Worm (Caenorhabditis elegans): ENCODE data around the gene srw-76.
"Not testable (repeated sequence)": the region's sequence is repeated elsewhere in the genome, so short reads cannot be mapped to it uniquely, and the experiment has no call there.

srw-76 gene

DNA sequence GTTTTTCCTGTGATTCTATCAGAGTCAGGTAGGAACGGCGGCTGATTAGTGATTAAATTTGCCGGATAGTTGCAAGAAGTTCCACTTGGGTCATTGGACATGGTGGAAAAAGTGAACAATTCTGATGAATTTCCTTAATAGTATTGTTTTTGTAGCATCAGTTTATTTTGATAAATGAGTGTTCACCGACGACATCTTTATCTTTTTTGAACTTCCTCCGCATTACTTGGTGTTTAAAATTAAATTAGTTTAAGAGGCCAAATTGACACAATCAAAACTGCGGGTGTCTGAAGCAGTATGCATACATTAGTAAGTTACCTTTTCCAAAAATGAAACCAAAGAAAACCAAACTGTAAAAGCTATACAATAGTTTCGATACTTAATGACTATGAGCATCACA lies 11.1 kb upstream of the srw-76 start, which contains the start of gene W06G6.11:
Gene W06G6.11 (minus strand): TSS at position 101 of the 400 bp plus-strand sequence.
- TF ChIP-seq tbx-37 (GFP tag; conservative IDR thresholded peaks at IDR 0.05); hmbx-1 (tag; optimal IDR thresholded peaks at IDR 0.05); ceh-13 (GFP tag; optimal IDR thresholded peaks at IDR 0.05): not testable (repeated sequence)

DNA sequence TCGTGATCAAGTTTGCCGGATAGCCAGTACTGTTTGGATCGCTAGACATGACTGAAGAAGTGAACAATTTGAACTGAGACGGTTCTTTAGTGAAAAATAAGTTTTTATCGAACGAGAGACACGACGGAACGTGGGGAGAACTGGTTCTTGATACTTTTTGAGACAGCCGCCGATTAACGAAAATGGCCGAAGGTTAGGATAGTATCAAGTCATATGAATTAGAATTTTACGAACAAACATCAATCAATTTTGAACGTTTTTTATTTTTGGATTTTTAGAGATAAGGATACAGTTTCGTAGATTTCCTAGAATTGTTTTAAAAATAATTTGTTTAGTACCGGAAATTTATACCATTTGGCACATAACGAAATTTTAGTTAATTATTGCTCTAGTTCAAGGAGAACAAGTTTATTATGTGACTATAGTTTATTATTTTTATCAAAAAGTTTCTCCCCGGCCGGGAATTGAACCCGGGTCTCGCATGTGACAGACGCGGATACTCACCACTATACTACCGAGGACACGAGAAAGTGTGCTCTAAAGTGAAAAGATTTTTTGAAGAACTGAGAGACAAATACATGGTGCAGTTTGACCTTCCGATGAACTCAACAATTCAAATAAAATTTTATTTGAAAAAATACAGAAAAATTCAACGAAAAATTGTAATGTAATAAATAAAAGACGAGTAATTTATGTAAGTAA lies 10.4 kb upstream of the srw-76 start, which contains the start of gene W06G6.20:
Gene W06G6.20 (minus strand): TSS at position 51 of the 702 bp plus-strand sequence.
- TF ChIP-seq ceh-13 (GFP tag; optimal IDR thresholded peaks at IDR 0.05): no peak
- TF ChIP-seq hnd-1 (tag; optimal IDR thresholded peaks at IDR 0.05): no peak
- TF ChIP-seq aly-1 (tag; optimal IDR thresholded peaks at IDR 0.05): no peak
- no peak for TF ChIP-seq scrt-1 (GFP tag; IDR thresholded peaks at IDR 0.05)
- TF ChIP-seq ets-7 (tag; optimal IDR thresholded peaks at IDR 0.05): no peak
- no peak for TF ChIP-seq tra-4 (tag; optimal IDR thresholded peaks at IDR 0.05)
- no peak for TF ChIP-seq sea-1 (GFP tag; conservative IDR thresholded peaks at IDR 0.05)
- TF ChIP-seq hmg-4 (GFP tag; optimal IDR thresholded peaks at IDR 0.05): no peak
- no peak for TF ChIP-seq B0310.2 (tag; optimal IDR thresholded peaks at IDR 0.05)
- TF ChIP-seq pes-1 (GFP tag; IDR thresholded peaks at IDR 0.05): no peak
- TF ChIP-seq tbx-11 (GFP tag; IDR thresholded peaks at IDR 0.05): no peak
- no peak for TF ChIP-seq tbx-37 (GFP tag; conservative IDR thresholded peaks at IDR 0.05)
- no peak for TF ChIP-seq ceh-36 (tag; optimal IDR thresholded peaks at IDR 0.05)
- TF ChIP-seq flt-1 (GFP tag; IDR thresholded peaks at IDR 0.05): no peak
- no peak for TF ChIP-seq hmbx-1 (tag; optimal IDR thresholded peaks at IDR 0.05)

ce11 chrV:16647093-16647492 lies 9.0 kb upstream of the srw-76 start, which contains the start of gene W06G6.10:
Gene W06G6.10 (minus strand): TSS chrV:16647193.
- TF ChIP-seq flt-1 (GFP tag; IDR thresholded peaks at IDR 0.05) (no peak), hmg-4 (GFP tag; optimal IDR thresholded peaks at IDR 0.05) (no peak), aly-1 (tag; optimal IDR thresholded peaks at IDR 0.05) (no peak), ceh-36 (tag; optimal IDR thresholded peaks at IDR 0.05) (no peak), sea-1 (GFP tag; conservative IDR thresholded peaks at IDR 0.05) (no peak), hmbx-1 (tag; optimal IDR thresholded peaks at IDR 0.05) (no peak), hnd-1 (tag; optimal IDR thresholded peaks at IDR 0.05) (no peak), tbx-37 (GFP tag; conservative IDR thresholded peaks at IDR 0.05) (no peak), pes-1 (GFP tag; IDR thresholded peaks at IDR 0.05) (no peak), ceh-13 (GFP tag; optimal IDR thresholded peaks at IDR 0.05) (no peak)

DNA sequence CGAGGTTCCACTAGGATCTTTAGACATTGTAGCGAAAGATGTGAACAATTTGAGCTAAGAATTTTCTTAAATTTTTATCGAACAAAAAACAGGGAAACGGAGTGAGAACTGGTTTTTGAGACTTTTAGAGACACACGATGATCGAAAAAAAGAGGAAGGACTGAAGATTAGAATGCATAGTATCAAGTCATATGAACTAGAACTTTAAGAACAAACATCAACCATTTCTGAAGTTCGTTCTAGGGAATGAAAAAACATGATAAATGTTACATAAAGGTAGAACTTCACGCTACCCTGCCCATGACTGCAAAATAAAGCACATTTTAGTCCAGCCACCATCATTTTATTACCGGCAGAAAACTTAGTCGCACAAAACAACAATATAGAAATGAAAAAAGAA lies 8.3 kb upstream of the srw-76 start, which contains the start of gene W06G6.9:
Gene W06G6.9 (minus strand): TSS at position 101 of the 400 bp plus-strand sequence.
- TF ChIP-seq tbx-37 (GFP tag; conservative IDR thresholded peaks at IDR 0.05): no peak
- no peak for TF ChIP-seq sea-1 (GFP tag; conservative IDR thresholded peaks at IDR 0.05)
- TF ChIP-seq hnd-1 (tag; optimal IDR thresholded peaks at IDR 0.05): no peak

ce11 chrV:16645201-16645940 lies 7.3 kb upstream of the srw-76 start, which contains the start of gene W06G6.17:
Gene W06G6.17 (minus strand): TSS chrV:16645251.
- TF ChIP-seq aly-1 (tag; optimal IDR thresholded peaks at IDR 0.05) (no peak), tbx-11 (GFP tag; IDR thresholded peaks at IDR 0.05) (no peak), tbx-37 (GFP tag; conservative IDR thresholded peaks at IDR 0.05) (no peak), hnd-1 (tag; optimal IDR thresholded peaks at IDR 0.05) (no peak), ama-1 (optimal IDR thresholded peaks at IDR 0.05) (no peak), flt-1 (GFP tag; IDR thresholded peaks at IDR 0.05) (no peak), sea-1 (GFP tag; conservative IDR thresholded peaks at IDR 0.05) (no peak), B0310.2 (tag; optimal IDR thresholded peaks at IDR 0.05) (no peak), hmbx-1 (tag; optimal IDR thresholded peaks at IDR 0.05) (no peak), pes-1 (GFP tag; IDR thresholded peaks at IDR 0.05) (no peak), scrt-1 (GFP tag; IDR thresholded peaks at IDR 0.05) (no peak), ceh-36 (tag; optimal IDR thresholded peaks at IDR 0.05) (no peak), ets-7 (tag; optimal IDR thresholded peaks at IDR 0.05) (no peak), ceh-13 (GFP tag; optimal IDR thresholded peaks at IDR 0.05) (no peak), hmg-4 (GFP tag; optimal IDR thresholded peaks at IDR 0.05) (no peak), tra-4 (tag; optimal IDR thresholded peaks at IDR 0.05) (no peak), F13C5.2 (tag; optimal IDR thresholded peaks at IDR 0.05) (no peak)

- no peak for TF ChIP-seq hnd-1 (tag; optimal IDR thresholded peaks at IDR 0.05)
- TF ChIP-seq tbx-11 (GFP tag; IDR thresholded peaks at IDR 0.05): no peak
- TF ChIP-seq ceh-36 (tag; optimal IDR thresholded peaks at IDR 0.05): no peak
- TF ChIP-seq hmg-4 (GFP tag; optimal IDR thresholded peaks at IDR 0.05): no peak
- no peak for TF ChIP-seq pes-1 (GFP tag; IDR thresholded peaks at IDR 0.05)
- no peak for TF ChIP-seq tbx-37 (GFP tag; conservative IDR thresholded peaks at IDR 0.05)
- TF ChIP-seq B0310.2 (tag; optimal IDR thresholded peaks at IDR 0.05): no peak
- no peak for TF ChIP-seq ama-1 (optimal IDR thresholded peaks at IDR 0.05)
- no peak for TF ChIP-seq aly-1 (tag; optimal IDR thresholded peaks at IDR 0.05)
- TF ChIP-seq scrt-1 (GFP tag; IDR thresholded peaks at IDR 0.05): no peak
- no peak for TF ChIP-seq ets-7 (tag; optimal IDR thresholded peaks at IDR 0.05)
Measured at ce11 chrV:16643558-16643957, 5.5 kb upstream of the srw-76 start, which contains the start of gene srw-77. Gene srw-77 (minus strand): TSS chrV:16643658.

DNA sequence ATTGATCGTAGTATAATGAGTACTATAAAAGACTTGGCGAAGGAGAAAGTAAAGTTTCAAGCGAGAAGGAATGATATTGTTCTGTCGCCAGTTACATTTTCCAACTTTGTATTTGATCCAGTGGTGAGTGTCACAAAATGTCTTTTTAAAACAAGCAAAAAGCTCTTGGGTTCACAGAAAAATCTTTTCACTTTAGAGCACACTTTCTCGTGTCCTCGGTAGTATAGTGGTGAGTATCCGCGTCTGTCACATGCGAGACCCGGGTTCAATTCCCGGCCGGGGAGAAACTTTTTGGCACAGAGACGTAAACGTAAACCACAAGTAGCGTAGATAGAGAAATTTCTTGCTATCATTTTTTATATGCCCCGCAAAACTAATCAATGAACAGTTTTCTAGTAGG lies 2.3 kb upstream of the srw-76 start:
- no peak for TF ChIP-seq ceh-13 (GFP tag; optimal IDR thresholded peaks at IDR 0.05)
- TF ChIP-seq scrt-1 (GFP tag; IDR thresholded peaks at IDR 0.05): no peak
- no peak for TF ChIP-seq ama-1 (optimal IDR thresholded peaks at IDR 0.05)
- TF ChIP-seq hmg-4 (GFP tag; optimal IDR thresholded peaks at IDR 0.05): no peak
- no peak for TF ChIP-seq B0310.2 (tag; optimal IDR thresholded peaks at IDR 0.05)
